Worm (Caenorhabditis elegans): ENCODE measurements around the gene ztf-14.
A peak's percentile ranks its signal among the peaks of the same experiment; 100 is the strongest.

Gene ztf-14

DNA sequence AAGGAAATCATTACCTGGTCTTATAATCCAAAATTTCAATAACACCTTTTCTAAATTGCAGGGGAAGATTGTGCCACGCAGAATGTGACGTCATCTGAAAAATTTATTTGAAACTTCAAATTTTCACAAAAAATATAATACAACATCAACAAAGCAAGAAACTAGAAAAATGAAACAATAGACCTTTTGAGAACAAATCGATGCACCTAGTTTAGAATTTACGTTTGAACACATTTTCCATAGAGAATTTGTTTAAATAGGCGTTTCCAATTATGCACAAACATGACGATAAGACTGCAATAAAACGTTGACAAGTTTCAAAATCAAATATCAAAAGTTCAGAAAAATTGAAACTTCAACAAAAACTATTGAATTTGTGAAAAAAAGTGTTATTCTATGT, 16.9 kb downstream of the ztf-14 start, which contains the start of gene fbxa-141:
Gene fbxa-141 (minus strand): TSS at position 101 of the 400 bp plus-strand sequence.
- TF ChIP-seq mes-4 (tag; optimal IDR thresholded peaks at IDR 0.05) (no peak), madf-3 (GFP tag; IDR thresholded peaks at IDR 0.05) (no peak), F57C9.4 (tag; optimal IDR thresholded peaks at IDR 0.05) (no peak), ztf-6 (GFP tag; IDR thresholded peaks at IDR 0.05) (no peak), nhr-90 (tag; optimal IDR thresholded peaks at IDR 0.05) (no peak), bed-2 (GFP tag; IDR thresholded peaks at IDR 0.05) (no peak), lin-26 (GFP tag; IDR thresholded peaks at IDR 0.05) (no peak), hlh-12 (tag; optimal IDR thresholded peaks at IDR 0.05) (no peak), T07F8.4 (tag; optimal IDR thresholded peaks at IDR 0.05) (no peak), dpl-1 (GFP tag; optimal IDR thresholded peaks at IDR 0.05) (no peak), lin-40 (tag; optimal IDR thresholded peaks at IDR 0.05) (no peak), snpc-4 (GFP tag; optimal IDR thresholded peaks at IDR 0.05) (no peak), snpc-4 (tag; optimal IDR thresholded peaks at IDR 0.05) (no peak), tbx-9 (tag; optimal IDR thresholded peaks at IDR 0.05; ENCODE audit: borderline replicate concordance) (no peak), nhr-27 (tag; optimal IDR thresholded peaks at IDR 0.05) (no peak), rcor-1 (GFP tag; IDR thresholded peaks at IDR 0.05) (no peak), tbp1 (GFP tag; optimal IDR thresholded peaks at IDR 0.05) (no peak)

DNA sequence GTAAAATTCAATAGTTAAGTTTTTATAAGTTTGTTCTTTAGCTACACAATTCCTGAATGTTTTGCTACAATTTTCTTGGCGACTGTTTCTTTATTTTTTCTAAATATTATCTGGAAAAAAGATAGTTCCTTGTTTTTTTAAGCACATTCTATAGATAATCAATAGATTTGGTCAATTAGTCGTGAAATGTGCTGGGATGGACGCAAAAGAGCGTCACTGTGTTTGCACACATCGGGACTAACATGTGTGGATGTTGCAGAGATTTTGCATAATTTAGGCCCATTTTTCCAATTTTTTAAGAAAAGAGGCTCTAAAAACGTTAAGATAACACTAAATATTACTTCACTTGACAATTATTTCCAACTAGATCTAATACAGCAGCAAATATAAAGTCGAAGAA, 17.6 kb downstream of the ztf-14 start:
- TF ChIP-seq egrh-3 (GFP tag; IDR thresholded peaks at IDR 0.05): no peak
- no peak for TF ChIP-seq T07F8.4 (tag; optimal IDR thresholded peaks at IDR 0.05)
- no peak for TF ChIP-seq lsy-27 (tag; optimal IDR thresholded peaks at IDR 0.05; ENCODE audit: borderline replicate concordance, insufficient read depth)
- TF ChIP-seq ccch-3 (GFP tag; optimal IDR thresholded peaks at IDR 0.05): no peak
- TF ChIP-seq ztf-25 (GFP tag; IDR thresholded peaks at IDR 0.05): no peak
- no peak for TF ChIP-seq B0336.3 (GFP tag; IDR thresholded peaks at IDR 0.05)
- TF ChIP-seq unc-130 (GFP tag; optimal IDR thresholded peaks at IDR 0.05): no peak
- TF ChIP-seq egl-44 (GFP tag; IDR thresholded peaks at IDR 0.05): no peak
- TF ChIP-seq ceh-58 (GFP tag; IDR thresholded peaks at IDR 0.05): no peak
- no peak for TF ChIP-seq nfyb-1 (GFP tag; IDR thresholded peaks at IDR 0.05)
- no peak for TF ChIP-seq let-526 (GFP tag; IDR thresholded peaks at IDR 0.05)
- TF ChIP-seq ceh-79 (tag; optimal IDR thresholded peaks at IDR 0.05): no peak
- TF ChIP-seq athp-1 (tag; optimal IDR thresholded peaks at IDR 0.05): no peak
- TF ChIP-seq nhr-27 (tag; optimal IDR thresholded peaks at IDR 0.05): no peak
- no peak for TF ChIP-seq attf-3 (GFP tag; conservative IDR thresholded peaks at IDR 0.05)
- no peak for TF ChIP-seq ama-1 (optimal IDR thresholded peaks at IDR 0.05)
- TF ChIP-seq ama-1 (GFP tag; optimal IDR thresholded peaks at IDR 0.05): no peak
- no peak for TF ChIP-seq B0019.2 (GFP tag; conservative IDR thresholded peaks at IDR 0.05)

DNA sequence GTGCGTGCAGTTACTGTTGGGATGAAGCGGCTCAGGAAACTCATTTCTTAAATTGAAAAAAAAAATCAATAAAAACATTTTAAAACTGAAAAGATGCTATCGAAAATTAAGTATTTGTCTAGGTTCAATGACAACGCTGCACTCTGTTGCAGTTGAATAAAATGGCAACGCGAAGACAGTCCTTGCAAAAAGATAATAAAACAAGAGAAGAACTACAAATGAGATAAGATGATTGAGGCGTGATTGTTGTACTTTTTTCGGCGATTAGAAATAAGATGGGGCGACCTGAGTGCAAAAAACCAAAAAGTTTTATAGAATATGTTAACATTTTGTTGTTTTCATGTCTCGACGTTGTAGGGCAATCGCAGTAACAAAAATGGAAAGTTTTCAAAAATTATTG, 19.1 kb downstream of the ztf-14 start, which contains the start of gene gcsh-1:
Gene gcsh-1 (minus strand): TSS at position 46 of the 400 bp plus-strand sequence.
- TF ChIP-seq ztf-3 (GFP tag; optimal IDR thresholded peaks at IDR 0.05): no peak
- TF ChIP-seq nhr-80 (tag; optimal IDR thresholded peaks at IDR 0.05): peak; percentile 66

- no peak for TF ChIP-seq cebp-2 (GFP tag; IDR thresholded peaks at IDR 0.05)
- TF ChIP-seq ceh-40 (GFP tag; IDR thresholded peaks at IDR 0.05): no peak
- peak; percentile 20 for TF ChIP-seq nhr-80 (tag; optimal IDR thresholded peaks at IDR 0.05)
These were observed 20.7 kb downstream of the ztf-14 start, which contains the start of gene D1025.10 for ce11 chrX:14516560-14516959. D1025.10 (plus strand) TSS chrX:14516860.
